Fruit fly (Drosophila melanogaster) whole organism, prepupa: ENCODE data around the gene CG42857.
A peak's percentile ranks its signal among the peaks of the same experiment; 100 is the strongest.

Experiments used
- CG10631 ChIP-seq: fragments of 200-800 bp; sonication (Bioruptor generic); optimal IDR thresholded peaks from 2 replicates; lab custom pipeline; 2016; ENCODE audit warnings: missing biosample characterization, missing genetic modification characterization
- CG10669 ChIP-seq: fragments of 200-800 bp; sonication (Bioruptor generic); optimal IDR thresholded peaks from 3 replicates; lab custom pipeline; 2018; ENCODE audit warnings: missing biosample characterization, mild to moderate bottlenecking, missing genetic modification characterization, moderate library complexity
- CG11294 ChIP-seq: fragments of 200-800 bp; sonication (Bioruptor generic); IDR thresholded peaks from 2 replicates; pipeline ENCODE4 v1.3.6; 2022; ENCODE audit warnings: missing biosample characterization, missing genetic modification characterization
- CG11902 ChIP-seq: fragments of 200-800 bp; sonication (Bioruptor generic); optimal IDR thresholded peaks from 3 replicates; lab custom pipeline; 2016; ENCODE audit warnings: missing biosample characterization, missing genetic modification characterization
- CG15336 ChIP-seq: fragments of 200-800 bp; sonication (Bioruptor generic); IDR thresholded peaks from 2 replicates; pipeline ENCODE4 v1.3.6; 2022; ENCODE audit warnings: missing biosample characterization, missing genetic modification characterization
- CG1621 ChIP-seq: fragments of 200-800 bp; sonication (Bioruptor generic); optimal IDR thresholded peaks from 3 replicates; lab custom pipeline; 2018; ENCODE audit warnings: missing biosample characterization, mild to moderate bottlenecking, missing genetic modification characterization
- CG3032 ChIP-seq: fragments of 200-800 bp; optimal IDR thresholded peaks from 2 replicates; lab custom pipeline; 2019; ENCODE audit warnings: missing biosample characterization, mild to moderate bottlenecking, missing genetic modification characterization, moderate library complexity
- CG31627 ChIP-seq: fragments of 200-800 bp; sonication (Bioruptor generic); optimal IDR thresholded peaks from 3 replicates; lab custom pipeline; 2016; ENCODE audit warnings: missing biosample characterization, missing genetic modification characterization
- CG34406 ChIP-seq: fragments of 200-800 bp; sonication (Bioruptor generic); optimal IDR thresholded peaks from 3 replicates; lab custom pipeline; 2016; ENCODE audit warnings: missing biosample characterization, missing genetic modification characterization
- CG3919 ChIP-seq: fragments of 200-800 bp; sonication (Bioruptor generic); optimal IDR thresholded peaks from 3 replicates; lab custom pipeline; 2016; ENCODE audit warnings: missing biosample characterization, missing genetic modification characterization
- CG4318 ChIP-seq: fragments of 200-800 bp; sonication (Bioruptor generic); optimal IDR thresholded peaks from 3 replicates; lab custom pipeline; 2017; ENCODE audit warnings: missing biosample characterization, mild to moderate bottlenecking, missing genetic modification characterization
- CG6276 ChIP-seq: fragments of 200-800 bp; sonication (Bioruptor generic); optimal IDR thresholded peaks from 2 replicates; lab custom pipeline; 2017; ENCODE audit warnings: missing biosample characterization, mild to moderate bottlenecking, missing genetic modification characterization
- CG6792 ChIP-seq: fragments of 200-800 bp; sonication (Bioruptor generic); optimal IDR thresholded peaks from 3 replicates; lab custom pipeline; 2016; ENCODE audit warnings: missing biosample characterization, missing genetic modification characterization
- CG6808 ChIP-seq: fragments of 200-800 bp; sonication (Bioruptor generic); optimal IDR thresholded peaks from 3 replicates; lab custom pipeline; 2017; ENCODE audit warnings: missing biosample characterization, missing genetic modification characterization, mild to moderate bottlenecking, moderate library complexity, missing genetic modification reagents
- CG6854 ChIP-seq: fragments of 200-800 bp; sonication (Bioruptor generic); optimal IDR thresholded peaks from 2 replicates; lab custom pipeline; 2017; ENCODE audit warnings: missing biosample characterization, mild to moderate bottlenecking, missing genetic modification characterization
- CG7368 ChIP-seq: fragments of 200-800 bp; sonication (Bioruptor generic); optimal IDR thresholded peaks from 3 replicates; lab custom pipeline; 2016; ENCODE audit warnings: missing biosample characterization, missing genetic modification characterization
- CG8319 ChIP-seq: fragments of 200-800 bp; sonication (Bioruptor generic); optimal IDR thresholded peaks from 3 replicates; lab custom pipeline; 2016; ENCODE audit warnings: missing biosample characterization, missing genetic modification characterization
- CG9139 ChIP-seq: fragments of 200-800 bp; sonication (Bioruptor generic); optimal IDR thresholded peaks from 3 replicates; lab custom pipeline; 2017; ENCODE audit warnings: missing biosample characterization, mild to moderate bottlenecking, missing genetic modification characterization
- Eip75B ChIP-seq: fragments of 200-800 bp; sonication (Bioruptor generic); optimal IDR thresholded peaks from 3 replicates; lab custom pipeline; 2016; ENCODE audit warnings: missing biosample characterization, missing genetic modification characterization
- Eip78C ChIP-seq: fragments of 200-800 bp; sonication (Bioruptor generic); peaks from one replicate; lab custom pipeline; 2016; ENCODE audit warnings: missing biosample characterization, missing genetic modification characterization
- Ets21C ChIP-seq: fragments of 200-800 bp; sonication (Bioruptor generic); optimal IDR thresholded peaks from 3 replicates; lab custom pipeline; 2016; ENCODE audit warnings: missing biosample characterization, missing genetic modification characterization
- Hr38 ChIP-seq: sonication (Bioruptor generic); optimal IDR thresholded peaks from 2 replicates; lab custom pipeline; 2016; ENCODE audit warnings: missing biosample characterization, missing genetic modification characterization
- Hr39 ChIP-seq: fragments of 200-800 bp; sonication (Bioruptor generic); optimal IDR thresholded peaks from 2 replicates; lab custom pipeline; 2016; ENCODE audit warnings: missing biosample characterization, missing genetic modification characterization
- Hr4 ChIP-seq: fragments of 200-800 bp; sonication (Bioruptor generic); optimal IDR thresholded peaks from 3 replicates; lab custom pipeline; 2016; ENCODE audit warnings: missing biosample characterization, missing genetic modification characterization
- OdsH ChIP-seq: fragments of 200-800 bp; sonication (Bioruptor generic); optimal IDR thresholded peaks from 3 replicates; lab custom pipeline; 2016; ENCODE audit warnings: missing biosample characterization, missing genetic modification characterization
- Smox ChIP-seq: fragments of 200-800 bp; sonication (Bioruptor generic); optimal IDR thresholded peaks from 3 replicates; lab custom pipeline; 2016; ENCODE audit warnings: missing biosample characterization, missing genetic modification characterization
- Sox102F ChIP-seq: fragments of 200-800 bp; sonication (Bioruptor generic); optimal IDR thresholded peaks from 2 replicates; lab custom pipeline; 2016; ENCODE audit warnings: missing biosample characterization, mild to moderate bottlenecking, missing genetic modification characterization
- Sox14 ChIP-seq: fragments of 200-800 bp; sonication (Bioruptor generic); optimal IDR thresholded peaks from 3 replicates; lab custom pipeline; 2016; ENCODE audit warnings: missing biosample characterization, missing genetic modification characterization
- Sox15 ChIP-seq: fragments of 200-800 bp; sonication (Bioruptor generic); optimal IDR thresholded peaks from 3 replicates; lab custom pipeline; 2016; ENCODE audit warnings: missing biosample characterization, missing genetic modification characterization
- achi ChIP-seq: fragments of 200-800 bp; sonication (Bioruptor generic); optimal IDR thresholded peaks from 3 replicates; lab custom pipeline; 2016; ENCODE audit warnings: missing biosample characterization, missing genetic modification characterization
- acj6 ChIP-seq: fragments of 200-800 bp; sonication (Bioruptor generic); optimal IDR thresholded peaks from 3 replicates; lab custom pipeline; 2016; ENCODE audit warnings: missing biosample characterization, missing genetic modification characterization
- cyc ChIP-seq: fragments of 200-800 bp; sonication (Bioruptor generic); optimal IDR thresholded peaks from 3 replicates; lab custom pipeline; 2016; ENCODE audit warnings: missing biosample characterization, missing genetic modification characterization
- dac ChIP-seq: fragments of 200-800 bp; sonication (Bioruptor generic); optimal IDR thresholded peaks from 2 replicates; lab custom pipeline; 2017; ENCODE audit warnings: missing biosample characterization, mild to moderate bottlenecking, missing genetic modification characterization
- dsx ChIP-seq: fragments of 200-800 bp; optimal IDR thresholded peaks from 3 replicates; lab custom pipeline; 2019; ENCODE audit warnings: missing biosample characterization, mild to moderate bottlenecking, missing genetic modification characterization, moderate library complexity; ENCODE audit not compliant: poor library complexity, severe bottlenecking
- eg ChIP-seq: fragments of 200-800 bp; sonication (Bioruptor generic); IDR thresholded peaks from 3 replicates; pipeline ENCODE4 v1.3.6; 2022; ENCODE audit warnings: missing biosample characterization, missing genetic modification characterization
- fd59A ChIP-seq: fragments of 200-800 bp; sonication (Bioruptor generic); optimal IDR thresholded peaks from 2 replicates; lab custom pipeline; 2017; ENCODE audit warnings: missing biosample characterization, mild to moderate bottlenecking, missing genetic modification characterization, missing genetic modification reagents
- fd85E ChIP-seq: fragments of 200-800 bp; sonication (Bioruptor generic); optimal IDR thresholded peaks from 3 replicates; lab custom pipeline; 2016; ENCODE audit warnings: missing biosample characterization, missing genetic modification characterization
- fkh ChIP-seq: fragments of 200-800 bp; sonication (Bioruptor generic); optimal IDR thresholded peaks from 3 replicates; lab custom pipeline; 2017; ENCODE audit warnings: missing biosample characterization, mild to moderate bottlenecking, missing genetic modification characterization, moderate library complexity
- lz ChIP-seq: fragments of 200-800 bp; sonication (Bioruptor generic); optimal IDR thresholded peaks from 3 replicates; lab custom pipeline; 2016; ENCODE audit warnings: missing biosample characterization, missing genetic modification characterization
- net ChIP-seq: fragments of 200-800 bp; sonication (Bioruptor generic); optimal IDR thresholded peaks from 3 replicates; lab custom pipeline; 2016; ENCODE audit warnings: missing biosample characterization, missing genetic modification characterization
- salr ChIP-seq, 2 experiments: fragments of 200-800 bp; sonication (Bioruptor generic); optimal IDR thresholded peaks; 3 replicates each; lab custom pipeline; 2016 to 2018; ENCODE audit warnings: missing biosample characterization in 2 of 2, missing genetic modification characterization in 2 of 2, mild to moderate bottlenecking in 1 of 2
- ss ChIP-seq, 2 experiments: fragments of 200-800 bp; sonication (Bioruptor generic); optimal IDR thresholded peaks; 2 replicates in 1 of 2; 3 replicates in 1 of 2; lab custom pipeline; 2017 to 2018; ENCODE audit warnings: mild to moderate bottlenecking in 2 of 2, missing biosample characterization in 2 of 2, missing genetic modification characterization in 2 of 2, moderate library complexity in 1 of 2
- svp ChIP-seq: fragments of 200-800 bp; sonication (Bioruptor generic); peaks from one replicate; lab custom pipeline; 2016; ENCODE audit warnings: missing biosample characterization, missing genetic modification characterization
- topi ChIP-seq: fragments of 200-800 bp; sonication (Bioruptor generic); optimal IDR thresholded peaks from 3 replicates; lab custom pipeline; 2016; ENCODE audit warnings: missing biosample characterization, missing genetic modification characterization
- vri ChIP-seq: fragments of 200-800 bp; sonication (Bioruptor generic); optimal IDR thresholded peaks from 3 replicates; lab custom pipeline; 2016; ENCODE audit warnings: missing biosample characterization, mild to moderate bottlenecking, missing genetic modification characterization

Gene CG42857

DNA sequence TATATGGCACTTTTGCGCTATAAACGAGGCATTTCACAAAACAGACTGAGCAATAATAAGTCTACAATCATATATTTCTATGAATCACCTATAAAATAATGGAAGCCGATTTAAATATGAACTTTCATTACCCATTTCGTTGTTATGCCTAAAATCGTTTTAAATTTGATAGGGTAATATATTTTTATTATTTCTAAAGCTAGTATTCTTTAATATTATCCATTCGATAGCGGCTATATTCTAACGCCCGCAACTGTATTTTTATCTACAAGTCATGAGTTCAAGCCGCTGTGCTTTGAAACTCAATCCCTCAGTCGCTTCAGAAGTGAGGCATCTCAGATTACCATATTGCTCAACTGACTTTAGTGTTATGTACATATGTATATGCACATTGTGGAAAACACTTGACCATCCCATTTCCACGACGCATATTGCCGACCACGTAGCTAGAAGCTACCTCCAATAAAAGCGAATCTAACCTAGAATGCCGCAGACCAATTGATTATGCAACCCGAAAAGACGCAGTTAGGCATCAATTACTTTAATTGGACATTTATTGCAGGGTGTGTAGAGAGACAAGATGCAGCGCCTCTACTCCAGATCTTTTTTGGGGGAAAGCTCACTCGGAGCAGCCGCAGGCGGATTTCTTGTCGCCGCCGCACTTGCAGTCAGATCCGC is 37.6 kb downstream of the CG42857 start (continued):
- TF ChIP-seq svp = peak; percentile 78
- TF ChIP-seq Ets21C (GFP tag; lab: Kevin White, UChicago) = no peak
- TF ChIP-seq dac (GFP tag; lab: Kevin White, UChicago) = no peak
- TF ChIP-seq fd85E = no peak
- no peak for TF ChIP-seq CG6808 (GFP tag; lab: Kevin White, UChicago)

DNA sequence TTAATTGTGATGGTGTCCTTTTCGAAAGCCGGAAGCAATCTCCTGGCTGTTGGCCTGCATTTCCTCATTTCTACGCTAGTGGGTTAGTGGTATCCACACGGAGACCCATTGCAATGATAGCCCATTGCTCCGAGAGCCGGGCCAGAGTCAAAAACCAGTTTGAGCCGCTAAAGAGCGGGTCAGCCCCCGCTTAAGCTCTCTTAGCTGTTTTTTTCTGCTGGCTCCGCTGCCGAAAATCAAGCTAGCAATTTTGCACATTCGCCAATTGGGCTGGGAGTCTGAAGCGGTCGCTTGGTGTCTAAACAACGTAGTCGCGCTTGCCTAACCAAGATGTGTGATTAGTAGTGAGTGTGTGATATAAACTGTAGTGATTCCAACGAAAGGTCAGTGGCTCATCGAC is 41.2 kb downstream of the CG42857 start, which contains the start of gene CG12947:
TSS of gene CG12947 (plus strand) at position 301 of the 400 bp plus-strand sequence.
- TF ChIP-seq CG6276 (GFP tag; lab: Kevin White, UChicago) (peak; percentile 12), CG1621 (tag; lab: Kevin White, UChicago) (peak; percentile 1), fkh (no peak), fd85E (no peak), Smox (no peak), eg (GFP tag; lab: Robert Waterston, UW) (0 out of 3 replicates have a peak, but pooled peaks have one; percentile 22), CG15336 (GFP tag; lab: Robert Waterston, UW) (peak; percentile 27; the same call in 1 of the 2 replicates), Eip78C (peak; percentile 65)

DNA sequence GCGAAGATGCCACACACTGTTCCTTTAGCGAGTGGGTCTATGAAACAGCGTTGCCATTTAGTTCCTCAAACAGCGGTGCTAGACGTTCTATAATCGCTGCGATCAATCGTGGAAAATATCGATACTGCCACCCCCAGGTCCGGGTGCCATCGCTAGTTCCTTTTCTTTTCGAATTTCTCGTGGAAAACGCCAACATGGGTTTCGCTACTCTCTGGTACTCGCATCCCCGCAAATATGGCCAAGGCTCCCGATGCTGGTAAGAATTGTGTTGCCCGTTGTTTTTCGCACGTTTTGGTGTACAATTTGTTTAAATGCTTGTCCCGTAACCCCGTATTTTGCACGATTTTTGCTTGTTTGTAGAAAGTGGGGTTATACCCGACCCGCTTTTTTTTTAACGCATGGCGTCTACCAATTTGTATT is 43.0 kb downstream of the CG42857 start, which contains the start of gene RpS29:
TSS of gene RpS29 (plus strand) at position 102 of the 420 bp plus-strand sequence.
- TF ChIP-seq Ets21C (GFP tag; lab: Kevin White, UChicago) (no peak), Hr38 (GFP tag; lab: Kevin White, UChicago) (peak; percentile 4), dac (GFP tag; lab: Kevin White, UChicago) (no peak), Sox102F (GFP tag; lab: Kevin White, UChicago) (peak; percentile 50), eg (GFP tag; lab: Robert Waterston, UW) (0 out of 3 replicates have a peak, but pooled peaks have one; percentile 44), CG11294 (GFP tag; lab: Robert Waterston, UW) (no peak), OdsH (peak; percentile 51), achi (GFP tag; lab: Kevin White, UChicago) (peak; percentile 29), salr (GFP tag; optimal IDR thresholded peaks at IDR 0.05; lab: Kevin White, UChicago) (peak in 1 of 2 experiments; percentile 58), CG6854 (GFP tag; lab: Kevin White, UChicago) (peak; percentile 74), CG3032 (peak; percentile 47), vri (GFP tag; lab: Kevin White, UChicago) (peak; percentile 32), CG7368 (GFP tag; lab: Kevin White, UChicago) (peak; percentile 49), CG34406 (peak; percentile 8), acj6 (GFP tag; lab: Kevin White, UChicago) (peak; percentile 55), CG1621 (tag; lab: Kevin White, UChicago) (peak; percentile 72), Smox (no peak), fd85E (no peak), ss (GFP tag; optimal IDR thresholded peaks at IDR 0.05; lab: Kevin White, UChicago) (peak; percentile 38 to 71), CG6808 (GFP tag; lab: Kevin White, UChicago) (peak; percentile 42), CG10631 (GFP tag; lab: Kevin White, UChicago) (peak; percentile 36), svp (peak; percentile 67), CG9139 (GFP tag; lab: Kevin White, UChicago) (peak; percentile 34), CG31627 (GFP tag; lab: Kevin White, UChicago) (peak; percentile 76), cyc (GFP tag; lab: Kevin White, UChicago) (peak; percentile 73), CG6792 (GFP tag; lab: Kevin White, UChicago) (peak; percentile 38), Hr39 (GFP tag; lab: Kevin White, UChicago) (peak; percentile 65), fd59A (GFP tag; lab: Kevin White, UChicago) (no peak), CG3919 (GFP tag; lab: Kevin White, UChicago) (peak; percentile 73), lz (GFP tag; lab: Kevin White, UChicago) (peak; percentile 70), topi (peak; percentile 76), Hr4 (GFP tag; lab: Kevin White, UChicago) (peak; percentile 22), CG8319 (no peak), CG4318 (GFP tag; lab: Kevin White, UChicago) (no peak), CG11902 (GFP tag; lab: Kevin White, UChicago) (peak; percentile 26), CG10669 (GFP tag; lab: Kevin White, UChicago) (peak; percentile 10), Sox15 (GFP tag; lab: Kevin White, UChicago) (peak; percentile 33), net (GFP tag; lab: Kevin White, UChicago) (peak; percentile 34), Sox14 (GFP tag; lab: Kevin White, UChicago) (peak; percentile 62), dsx (GFP tag; lab: Kevin White, UChicago) (peak; percentile 5), Eip75B (GFP tag; lab: Kevin White, UChicago) (peak; percentile 57), Eip78C (peak; percentile 79)
